Worm (Caenorhabditis elegans): ENCODE measurements around the gene B0416.7.

DNA sequence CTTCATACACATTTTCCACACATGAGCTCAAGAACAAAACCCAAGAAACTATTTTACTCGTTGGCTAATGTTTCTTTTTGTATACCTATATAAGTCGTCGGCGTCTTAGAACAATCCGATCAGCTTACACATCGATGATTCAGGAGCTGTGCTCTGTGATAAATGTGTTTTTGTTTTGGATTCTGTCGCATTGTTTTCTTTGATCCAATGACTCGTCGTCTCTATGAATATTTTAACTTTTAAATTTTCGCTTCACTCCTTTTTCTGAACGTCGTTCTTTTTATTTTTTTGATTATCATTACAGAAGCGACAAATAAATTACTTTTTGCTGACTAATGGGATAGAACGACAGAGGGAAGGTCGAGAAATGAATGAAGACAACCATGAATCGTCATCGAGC lies 6.4 kb downstream of the B0416.7 start, which contains the start of gene B0416.3:
- TF ChIP-seq him-1 (tag; optimal IDR thresholded peaks at IDR 0.05) (no peak), dao-5 (tag; optimal IDR thresholded peaks at IDR 0.05) (no peak), W03F9.2 (tag; optimal IDR thresholded peaks at IDR 0.05) (no peak)
